Fruit fly (Drosophila melanogaster) whole organism, wandering third instar larva: Measurements from ENCODE around the gene cu.

Source experiments
- Dfd ChIP-seq: fragments of >200 bp; optimal IDR thresholded peaks from 2 replicates; lab custom pipeline; 2017; ENCODE audit warnings: missing biosample characterization, missing genetic modification characterization
- Hr83 ChIP-seq: fragments of 200-300 bp; sonication (Bioruptor generic); optimal IDR thresholded peaks from 2 replicates; lab custom pipeline; 2016; ENCODE audit warnings: missing biosample characterization, mild to moderate bottlenecking, missing genetic modification characterization, moderate library complexity; ENCODE audit not compliant: poor library complexity, severe bottlenecking
- N ChIP-seq: fragments of >200 bp; optimal IDR thresholded peaks from 2 replicates; lab custom pipeline; 2018; ENCODE audit warnings: missing biosample characterization, missing external identifiers, missing genetic modification characterization
- dl ChIP-seq, 2 experiments: fragments of 175-275, 200-275 bp in 1 of 2; fragments of 200-275 bp in 1 of 2; sonication (Bioruptor generic); optimal IDR thresholded peaks; lab custom pipeline; 2018; ENCODE audit warnings: mild to moderate bottlenecking in 2 of 2, missing biosample characterization in 2 of 2, missing genetic modification characterization in 2 of 2, moderate library complexity in 2 of 2; ENCODE audit not compliant: partially characterized antibody in 2 of 2, insufficient read depth in 1 of 2
- h ChIP-seq: fragments of 200-800 bp; sonication (Bioruptor generic); optimal IDR thresholded peaks from 3 replicates; lab custom pipeline; 2016; ENCODE audit warnings: missing biosample characterization, mild to moderate bottlenecking, missing genetic modification characterization
- psq ChIP-seq: fragments of 200-800 bp; sonication (Bioruptor generic); optimal IDR thresholded peaks from 3 replicates; lab custom pipeline; 2017; ENCODE audit warnings: missing biosample characterization, mild to moderate bottlenecking, missing genetic modification characterization, moderate library complexity
- rgr ChIP-seq: fragments of 200-800 bp; sonication (Bioruptor generic); optimal IDR thresholded peaks from 3 replicates; lab custom pipeline; 2016; ENCODE audit warnings: missing biosample characterization, mild to moderate bottlenecking, missing genetic modification characterization
- usp ChIP-seq: fragments of >200 bp; optimal IDR thresholded peaks from 2 replicates; lab custom pipeline; 2017; ENCODE audit warnings: missing biosample characterization, missing genetic modification characterization

DNA sequence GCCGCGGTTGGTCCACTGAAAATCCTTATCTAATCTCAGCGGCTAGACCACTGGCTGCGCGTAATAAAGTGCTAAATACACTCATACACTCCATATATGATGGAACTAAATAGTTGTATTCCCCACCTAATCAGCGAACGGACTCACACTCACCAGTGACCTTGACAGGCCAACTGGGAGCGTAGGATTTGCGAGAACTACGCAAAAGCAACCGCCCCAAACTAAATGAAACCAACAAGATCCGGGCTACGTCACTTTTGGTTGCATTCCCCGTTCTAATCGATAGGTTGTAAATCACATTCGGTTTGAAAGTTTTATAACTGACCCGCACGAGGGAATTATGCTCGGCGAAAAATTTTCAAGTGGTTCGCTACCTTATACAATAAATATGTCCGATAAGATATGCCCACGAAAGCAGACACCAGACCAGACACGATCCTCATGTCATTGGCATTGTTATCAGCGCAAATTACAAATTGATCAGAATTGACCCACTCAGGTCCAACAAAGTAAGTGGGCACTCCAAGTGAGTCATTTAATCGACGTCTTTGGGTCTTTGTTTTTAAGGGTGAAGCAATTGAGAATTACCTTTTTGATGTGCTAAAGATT, 1.9 kb downstream of the cu start:
- TF ChIP-seq Hr83 (no peak), psq (GFP tag; lab: Kevin White, UChicago) (no peak), dl (GFP tag; optimal IDR thresholded peaks at IDR 0.05; lab: Kevin White, UChicago; ENCODE audit: insufficient read depth in 1 of 2, partially characterized antibody in 2 of 2) (no peak), Dfd (no peak), N (GFP tag; lab: Kevin White, UChicago) (no peak), usp (GFP tag; lab: Kevin White, UChicago) (no peak), h (GFP tag; lab: Kevin White, UChicago) (peak; percentile 36), rgr (GFP tag; lab: Kevin White, UChicago) (no peak)
